Fruit fly (Drosophila melanogaster) whole organism, pupa: ENCODE results near the gene CG42763.

Source experiments
- CG13204 ChIP-seq: fragments of 200-800 bp; sonication (Bioruptor generic); optimal IDR thresholded peaks from 2 replicates; lab custom pipeline; 2018; ENCODE audit warnings: missing biosample characterization, mild to moderate bottlenecking, missing genetic modification characterization, moderate library complexity
- CG8159 ChIP-seq: fragments of 200-800 bp; sonication (Bioruptor generic); optimal IDR thresholded peaks from 3 replicates; lab custom pipeline; 2018; ENCODE audit warnings: missing biosample characterization, mild to moderate bottlenecking, missing genetic modification characterization, moderate library complexity
- Pif1B ChIP-seq: fragments of 200-800 bp; sonication (Bioruptor generic); optimal IDR thresholded peaks from 3 replicates; lab custom pipeline; 2016; ENCODE audit warnings: missing biosample characterization, missing genetic modification characterization

DNA sequence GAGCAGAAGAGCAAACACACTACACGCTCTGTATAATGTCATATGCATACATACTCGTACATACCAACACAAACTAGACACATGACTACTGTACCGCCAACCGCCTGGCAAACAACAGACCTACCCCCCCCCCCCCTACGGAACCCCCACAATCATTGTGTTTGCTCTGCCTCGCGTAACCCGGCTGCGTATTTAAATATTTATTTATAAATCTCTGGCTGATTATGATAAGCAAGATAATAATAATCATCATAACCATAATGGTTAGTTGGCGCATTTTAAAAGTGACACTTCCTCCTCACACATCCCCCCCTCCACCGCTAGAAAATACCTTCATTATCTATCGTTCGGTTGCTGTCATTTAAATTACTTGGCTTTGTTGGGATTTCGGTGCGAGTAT lies 47.4 kb downstream of the CG42763 start:
- no peak for TF ChIP-seq CG13204 (GFP tag; lab: Kevin White, UChicago)
- TF ChIP-seq Pif1B (GFP tag; lab: Kevin White, UChicago), result no peak
- no peak for TF ChIP-seq CG8159 (tag; lab: Kevin White, UChicago)
